Fruit fly (Drosophila melanogaster): Measurements from ENCODE around the gene CG18304.

- TF ChIP-seq h (optimal IDR thresholded peaks at IDR 0.05), result no peak
- TF ChIP-seq Sin3A (optimal IDR thresholded peaks at IDR 0.05), result no peak
- no peak for TF ChIP-seq insv (optimal IDR thresholded peaks at IDR 0.05)
- TF ChIP-seq Myc (optimal IDR thresholded peaks at IDR 0.05), result no peak
These were observed 10.8 kb downstream of the CG18304 start, which contains the start of gene CG43232 for dm6 chr2L:6931821-6932220.
